Worm (Caenorhabditis elegans) whole organism, young adult: ENCODE measurements around the gene gsy-1.
A peak's percentile ranks its signal among the peaks of the same experiment; 100 is the strongest.

Source experiments
- B0336.3 ChIP-seq: fragments of 200-800 bp; sonication (Bioruptor generic); IDR thresholded peaks from 2 replicates; pipeline ENCODE4 v1.3.6; 2022; ENCODE audit warnings: missing genetic modification characterization, missing compliant biosample characterization
- D2030.7 ChIP-seq: fragments of 200-800 bp; sonication (Bioruptor generic); IDR thresholded peaks from 2 replicates; pipeline ENCODE4 v1.3.6; 2022; ENCODE audit warnings: missing genetic modification reagents, missing genetic modification characterization, missing compliant biosample characterization
- F33H1.4 ChIP-seq: fragments of 200-800 bp; sonication (Bioruptor generic); IDR thresholded peaks from 2 replicates; pipeline ENCODE4 v1.3.6; 2022; ENCODE audit warnings: missing genetic modification reagents, missing genetic modification characterization, missing compliant biosample characterization
- F37B4.10 ChIP-seq: fragments of 200-800 bp; sonication (Bioruptor generic); IDR thresholded peaks from 2 replicates; pipeline ENCODE4 v1.3.6; 2022; ENCODE audit warnings: missing genetic modification characterization, missing compliant biosample characterization
- F39B2.1 ChIP-seq: fragments of 200-800 bp; sonication (Bioruptor generic); IDR thresholded peaks from 2 replicates; pipeline ENCODE4 v1.3.6; 2022; ENCODE audit warnings: missing genetic modification reagents, missing genetic modification characterization, missing compliant biosample characterization
- F52B5.7 ChIP-seq: sonication (generic microtip); optimal IDR thresholded peaks from 2 replicates; lab custom pipeline; 2016; ENCODE audit warnings: mild to moderate bottlenecking, missing genetic modification characterization, missing compliant biosample characterization
- F55B11.4 ChIP-seq: sonication (generic microtip); optimal IDR thresholded peaks from 2 replicates; lab custom pipeline; 2016; ENCODE audit warnings: missing compliant biosample characterization, missing genetic modification characterization, borderline replicate concordance; ENCODE audit not compliant: insufficient read depth
- F57C9.4 ChIP-seq: sonication (generic microtip); optimal IDR thresholded peaks from 2 replicates; lab custom pipeline; 2017; ENCODE audit warnings: mild to moderate bottlenecking, missing genetic modification characterization, missing compliant biosample characterization
- T07F8.4 ChIP-seq: sonication (generic microtip); optimal IDR thresholded peaks from 2 replicates; lab custom pipeline; 2016; ENCODE audit warnings: mild to moderate bottlenecking, missing genetic modification characterization, moderate library complexity, missing compliant biosample characterization
- Y53G8AR.9 ChIP-seq: fragments of 200-800 bp; sonication (Bioruptor generic); conservative IDR thresholded peaks from 2 replicates; pipeline ENCODE4 v1.3.6; 2022; ENCODE audit warnings: missing genetic modification reagents, missing genetic modification characterization, missing compliant biosample characterization
- Y95B8A.8 ChIP-seq: fragments of 200-800 bp; sonication (Bioruptor generic); IDR thresholded peaks from 2 replicates; pipeline ENCODE4 v1.3.6; 2022; ENCODE audit warnings: missing genetic modification reagents, missing genetic modification characterization, missing compliant biosample characterization
- ZK185.1 ChIP-seq: sonication (generic microtip); optimal IDR thresholded peaks from 2 replicates; lab custom pipeline; 2016; ENCODE audit warnings: mild to moderate bottlenecking, missing genetic modification characterization, missing compliant biosample characterization; ENCODE audit not compliant: poor library complexity, severe bottlenecking
- ama-1 ChIP-seq, 3 experiments: fragments of 150-350 bp in 1 of 3; sonication (generic microtip) in 2 of 3; optimal IDR thresholded peaks; 2 replicates each; lab custom pipeline; 2014 to 2018; ENCODE audit warnings: missing biosample characterization in 2 of 3, missing genetic modification characterization in 2 of 3, missing genetic modification reagents in 2 of 3
- atf-7 ChIP-seq: sonication (generic microtip); optimal IDR thresholded peaks from 2 replicates; lab custom pipeline; 2017; ENCODE audit warnings: mild to moderate bottlenecking, missing genetic modification characterization, missing compliant biosample characterization
- bed-2 ChIP-seq: fragments of 200-800 bp; sonication (Bioruptor generic); IDR thresholded peaks from 2 replicates; pipeline ENCODE4 v1.3.6; 2022; ENCODE audit warnings: missing genetic modification reagents, missing genetic modification characterization, missing compliant biosample characterization
- ccch-3 ChIP-seq: fragments of 200-800 bp; sonication (Bioruptor generic); optimal IDR thresholded peaks from 2 replicates; lab custom pipeline; 2018; ENCODE audit warnings: mild to moderate bottlenecking, missing genetic modification characterization, missing compliant biosample characterization
- ceh-100 ChIP-seq: fragments of 200-800 bp; sonication (Bioruptor generic); IDR thresholded peaks from 2 replicates; pipeline ENCODE4 v1.3.6; 2022; ENCODE audit warnings: missing genetic modification reagents, missing genetic modification characterization, missing compliant biosample characterization
- ceh-40 ChIP-seq: fragments of 200-800 bp; sonication (Bioruptor generic); IDR thresholded peaks from 2 replicates; pipeline ENCODE4 v1.3.6; 2022; ENCODE audit warnings: missing genetic modification characterization, missing compliant biosample characterization
- ceh-91 ChIP-seq: fragments of 200-800 bp; sonication (Bioruptor generic); IDR thresholded peaks from 2 replicates; pipeline ENCODE4 v1.3.6; 2022; ENCODE audit warnings: missing genetic modification reagents, missing genetic modification characterization, missing compliant biosample characterization
- chd-7 ChIP-seq: sonication (generic microtip); optimal IDR thresholded peaks from 2 replicates; lab custom pipeline; 2016; ENCODE audit warnings: mild to moderate bottlenecking, missing genetic modification characterization, moderate library complexity, missing compliant biosample characterization
- dpff-1 ChIP-seq: sonication (generic microtip); optimal IDR thresholded peaks from 2 replicates; lab custom pipeline; 2017; ENCODE audit warnings: mild to moderate bottlenecking, missing genetic modification characterization, missing compliant biosample characterization
- dpl-1 ChIP-seq: fragments of 150-350 bp; optimal IDR thresholded peaks from 2 replicates; lab custom pipeline; 2014; ENCODE audit warnings: missing biosample characterization, missing genetic modification reagents, missing genetic modification characterization
- egl-44 ChIP-seq: fragments of 200-800 bp; sonication (Bioruptor generic); IDR thresholded peaks from 2 replicates; pipeline ENCODE4 v1.3.6; 2022; ENCODE audit warnings: missing genetic modification reagents, missing genetic modification characterization, missing compliant biosample characterization
- egrh-3 ChIP-seq: fragments of 200-800 bp; sonication (Bioruptor generic); IDR thresholded peaks from 2 replicates; pipeline ENCODE4 v1.3.6; 2022; ENCODE audit warnings: missing genetic modification reagents, missing genetic modification characterization, missing compliant biosample characterization
- fkh-3 ChIP-seq: sonication (generic microtip); optimal IDR thresholded peaks from 2 replicates; lab custom pipeline; 2016; ENCODE audit warnings: mild to moderate bottlenecking, missing genetic modification characterization, missing compliant biosample characterization
- him-1 ChIP-seq: sonication (generic microtip); optimal IDR thresholded peaks from 2 replicates; lab custom pipeline; 2016; ENCODE audit warnings: missing genotype, missing genetic modification reagents, missing genetic modification characterization, missing compliant biosample characterization
- hmg-1.2 ChIP-seq: fragments of 200-800 bp; sonication (Bioruptor generic); IDR thresholded peaks from 2 replicates; pipeline ENCODE4 v1.3.6; 2022; ENCODE audit warnings: missing genetic modification reagents, missing genetic modification characterization, missing compliant biosample characterization
- hrde-1 ChIP-seq: sonication (generic microtip); optimal IDR thresholded peaks from 2 replicates; lab custom pipeline; 2016; ENCODE audit warnings: missing genetic modification characterization, mild to moderate bottlenecking, missing compliant biosample characterization, moderate library complexity, missing genotype, missing genetic modification reagents, borderline replicate concordance
- let-526 ChIP-seq: fragments of 200-800 bp; sonication (Bioruptor generic); IDR thresholded peaks from 2 replicates; pipeline ENCODE4 v1.3.6; 2022; ENCODE audit warnings: missing genetic modification reagents, missing genetic modification characterization, missing compliant biosample characterization
- let-607 ChIP-seq, 2 experiments: fragments of 200-800 bp in 1 of 2; sonication (Bioruptor generic) in 1 of 2; sonication (generic microtip) in 1 of 2; optimal IDR thresholded peaks; 2 replicates each; lab custom pipeline; 2016 to 2018; ENCODE audit warnings: mild to moderate bottlenecking in 2 of 2, missing compliant biosample characterization in 2 of 2, missing genetic modification characterization in 2 of 2, moderate library complexity in 2 of 2, missing genotype in 1 of 2
- lir-1 ChIP-seq: fragments of 200-800 bp; sonication (Bioruptor generic); conservative IDR thresholded peaks from 2 replicates; pipeline ENCODE4 v1.3.6; 2022; ENCODE audit warnings: missing genetic modification reagents, missing genetic modification characterization, missing compliant biosample characterization
- madf-6 ChIP-seq: fragments of 200-800 bp; sonication (Bioruptor generic); IDR thresholded peaks from 2 replicates; pipeline ENCODE4 v1.3.6; 2022; ENCODE audit warnings: missing genetic modification reagents, missing genetic modification characterization, missing compliant biosample characterization
- mcd-1 ChIP-seq: fragments of 200-800 bp; sonication (Bioruptor generic); IDR thresholded peaks from 2 replicates; pipeline ENCODE4 v1.3.6; 2022; ENCODE audit warnings: missing genetic modification reagents, missing genetic modification characterization, missing compliant biosample characterization
- mel-28 ChIP-seq: sonication (generic microtip); optimal IDR thresholded peaks from 2 replicates; lab custom pipeline; 2016; ENCODE audit warnings: borderline replicate concordance, mild to moderate bottlenecking, missing genetic modification characterization, missing compliant biosample characterization
- mxl-1 ChIP-seq: sonication (generic microtip); optimal IDR thresholded peaks from 2 replicates; lab custom pipeline; 2016; ENCODE audit warnings: missing genetic modification characterization, missing compliant biosample characterization
- nhr-80 ChIP-seq: sonication (generic microtip); optimal IDR thresholded peaks from 2 replicates; lab custom pipeline; 2016; ENCODE audit warnings: missing genetic modification characterization, missing compliant biosample characterization
- snpc-3.4 ChIP-seq: sonication (generic microtip); optimal IDR thresholded peaks from 2 replicates; lab custom pipeline; 2017; ENCODE audit warnings: missing genetic modification characterization, mild to moderate bottlenecking, missing compliant biosample characterization, antibody characterized with exemption, moderate library complexity, missing genotype, missing genetic modification reagents
- somi-1 ChIP-seq: fragments of 200-800 bp; sonication (Bioruptor generic); optimal IDR thresholded peaks from 2 replicates; lab custom pipeline; 2018; ENCODE audit warnings: mild to moderate bottlenecking, missing genetic modification characterization, missing compliant biosample characterization
- tbp1 ChIP-seq: fragments of 200-800 bp; sonication (Bioruptor generic); optimal IDR thresholded peaks from 2 replicates; lab custom pipeline; 2018; ENCODE audit warnings: mild to moderate bottlenecking, missing genetic modification characterization, missing compliant biosample characterization
- unc-130 ChIP-seq: sonication (generic microtip); optimal IDR thresholded peaks from 2 replicates; lab custom pipeline; 2016; ENCODE audit warnings: missing genetic modification reagents, missing genetic modification characterization, missing compliant biosample characterization
- unc-62 ChIP-seq: fragments of 150-350 bp; optimal IDR thresholded peaks from 2 replicates; lab custom pipeline; 2014; ENCODE audit warnings: missing biosample characterization, missing genetic modification reagents, missing genetic modification characterization
- zfh-2 ChIP-seq: fragments of 200-800 bp; sonication (Bioruptor generic); conservative IDR thresholded peaks from 2 replicates; pipeline ENCODE4 v1.3.6; 2022; ENCODE audit warnings: missing genetic modification reagents, missing genetic modification characterization, missing compliant biosample characterization
- zim-3 ChIP-seq: sonication (generic microtip); optimal IDR thresholded peaks from 2 replicates; lab custom pipeline; 2017; ENCODE audit warnings: mild to moderate bottlenecking, missing genetic modification characterization, moderate library complexity, missing compliant biosample characterization
- ztf-26 ChIP-seq: sonication (generic microtip); optimal IDR thresholded peaks from 2 replicates; lab custom pipeline; 2017; ENCODE audit warnings: missing genetic modification characterization, missing compliant biosample characterization

The gsy-1 gene

DNA sequence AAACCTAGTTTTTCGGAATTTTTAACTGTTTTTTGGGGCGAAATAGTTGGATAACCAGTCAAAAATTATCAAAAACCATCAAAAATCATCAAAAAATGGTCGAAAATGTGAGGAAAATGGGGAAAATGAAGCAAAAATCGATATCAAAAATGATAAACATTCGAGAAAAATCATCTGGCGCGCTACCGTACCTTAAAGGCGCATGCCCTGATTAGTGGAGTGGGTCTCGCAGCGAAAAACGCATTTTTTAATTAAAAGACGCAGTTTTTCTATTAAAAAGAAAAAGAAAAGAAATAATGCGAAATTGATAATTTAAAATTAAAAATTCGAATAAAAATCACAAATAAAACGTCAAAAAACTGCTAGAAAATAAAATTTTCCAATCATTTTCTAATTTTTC, 2.5 kb upstream of the gsy-1 start, which contains the start of gene F35C5.1 (continued):
- TF ChIP-seq Y53G8AR.9 (GFP tag; lab: Robert Waterston, UW) = no peak
- TF ChIP-seq tbp1 (GFP tag; lab: Kevin White, UChicago) = peak; percentile 25
- TF ChIP-seq let-526 (GFP tag; lab: Robert Waterston, UW) = no peak
- TF ChIP-seq T07F8.4 (tag; lab: Kevin White, UChicago) = no peak
- no peak for TF ChIP-seq ceh-100

DNA sequence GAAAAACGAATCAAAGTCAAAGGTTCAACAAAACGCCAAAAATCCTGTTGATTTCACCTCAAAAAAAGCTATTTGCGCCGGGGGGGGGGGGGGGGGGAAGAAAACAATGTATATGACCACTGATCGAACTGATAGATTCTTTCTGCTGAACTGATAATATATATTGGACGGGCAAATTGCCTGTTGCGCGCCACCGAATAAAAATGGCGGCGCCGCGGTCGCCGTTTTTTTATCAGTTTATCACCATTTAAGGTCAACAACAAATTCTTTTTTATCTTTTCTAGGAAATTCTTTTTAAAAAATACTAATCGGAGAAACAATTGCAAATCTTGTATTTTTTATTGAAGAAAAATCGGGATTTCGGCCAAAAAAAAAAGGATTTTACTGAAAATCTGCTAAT, 1.8 kb upstream of the gsy-1 start:
- TF ChIP-seq F33H1.4 (GFP tag; lab: Robert Waterston, UW) (no peak), nhr-80 (peak; percentile 49), egrh-3 (peak; percentile 24; the same call in 1 of the 2 replicates), tbp1 (GFP tag; lab: Kevin White, UChicago) (peak; percentile 36)

DNA sequence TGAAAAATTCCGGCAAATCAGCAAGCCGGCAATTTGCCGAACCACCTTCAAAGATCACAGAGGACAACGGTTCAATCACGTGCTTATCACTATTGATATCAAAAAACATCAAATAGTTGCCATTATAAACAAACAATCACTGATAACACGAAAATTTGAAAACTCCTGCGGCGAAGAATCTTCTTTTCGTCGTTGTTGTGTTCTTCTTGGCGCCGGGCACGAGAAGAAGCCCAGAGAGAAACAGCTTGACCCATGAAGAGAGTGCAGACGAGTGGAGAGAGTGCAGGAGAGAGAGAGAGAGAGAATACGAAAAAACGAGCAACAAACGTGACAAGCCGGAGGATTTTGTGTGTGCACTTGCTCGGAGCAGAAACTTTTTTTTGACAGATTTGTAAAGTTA, 776 bp upstream of the gsy-1 start:
- TF ChIP-seq ccch-3 (no peak), ceh-40 (GFP tag; lab: Robert Waterston, UW) (no peak), mcd-1 (0 out of 2 replicates have a peak, but pooled peaks have one; percentile 22), atf-7 (tag; lab: Kevin White, UChicago) (peak; percentile 45), mel-28 (tag; lab: Kevin White, UChicago) (no peak), egrh-3 (peak; percentile 40; the same call in 1 of the 2 replicates), D2030.7 (GFP tag; lab: Robert Waterston, UW) (no peak), hrde-1 (tag; lab: Kevin White, UChicago) (no peak), F39B2.1 (GFP tag; lab: Robert Waterston, UW) (no peak), ama-1 (optimal IDR thresholded peaks at IDR 0.05; lab: Kevin White, UChicago) (peak; percentile 28), ama-1 (GFP tag; optimal IDR thresholded peaks at IDR 0.05; lab: Kevin White, UChicago) (no peak), Y95B8A.8 (GFP tag; lab: Robert Waterston, UW) (0 out of 2 replicates have a peak, but pooled peaks have one; percentile 59), T07F8.4 (tag; lab: Kevin White, UChicago) (no peak), egl-44 (GFP tag; lab: Robert Waterston, UW) (no peak), F52B5.7 (no peak), ceh-91 (no peak), snpc-3.4 (tag; lab: Kevin White, UChicago) (no peak), ztf-26 (tag; lab: Kevin White, UChicago) (peak; percentile 23), zim-3 (tag; lab: Kevin White, UChicago) (no peak), F37B4.10 (GFP tag; lab: Robert Waterston, UW) (no peak), let-607 (tag; optimal IDR thresholded peaks at IDR 0.05; lab: Kevin White, UChicago) (peak in 1 of 2 experiments; percentile 53), B0336.3 (GFP tag; lab: Robert Waterston, UW) (peak; percentile 77; the same call in 1 of the 2 replicates), him-1 (tag; lab: Kevin White, UChicago) (no peak), chd-7 (tag; lab: Kevin White, UChicago) (peak; percentile 60), hmg-1.2 (GFP tag; lab: Robert Waterston, UW) (peak; percentile 75; the same call in 1 of the 2 replicates), zfh-2 (GFP tag; lab: Robert Waterston, UW) (peak; percentile 75), madf-6 (GFP tag; lab: Robert Waterston, UW) (0 out of 2 replicates have a peak, but pooled peaks have one; percentile 19), F55B11.4 (tag; lab: Kevin White, UChicago) (no peak), unc-62 (GFP tag; lab: Kevin White, UChicago) (no peak), F57C9.4 (no peak), dpl-1 (no peak), dpff-1 (tag; lab: Kevin White, UChicago) (no peak), mxl-1 (tag; lab: Kevin White, UChicago) (peak; percentile 16), somi-1 (GFP tag; lab: Kevin White, UChicago) (no peak), F33H1.4 (GFP tag; lab: Robert Waterston, UW) (no peak), bed-2 (GFP tag; lab: Robert Waterston, UW) (no peak), fkh-3 (tag; lab: Kevin White, UChicago) (no peak), let-526 (GFP tag; lab: Robert Waterston, UW) (no peak), ZK185.1 (no peak), lir-1 (GFP tag; lab: Robert Waterston, UW) (no peak), unc-130 (GFP tag; lab: Kevin White, UChicago) (no peak)
